Fruit fly (Drosophila melanogaster): ENCODE results near the gene CG5199.

The CG5199 gene

DNA sequence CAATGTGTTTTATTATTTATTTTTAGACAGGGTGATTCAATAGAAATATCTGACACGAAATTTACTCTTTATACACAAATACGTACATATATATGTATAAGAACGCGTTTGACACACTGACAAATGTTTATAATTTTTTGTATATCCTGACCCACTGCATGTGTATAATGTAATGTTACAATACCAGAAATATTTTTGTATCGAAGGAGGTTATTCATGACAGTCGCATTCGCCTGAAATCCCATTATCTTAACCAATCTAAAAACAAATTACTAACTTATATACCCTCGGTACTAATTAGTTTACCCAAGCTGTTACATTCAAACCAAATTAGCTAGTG lies 41.6 kb upstream of the CG5199 start (continued):
- no peak for TF ChIP-seq sc (optimal IDR thresholded peaks at IDR 0.05)
- TF ChIP-seq sc (GFP tag; optimal IDR thresholded peaks at IDR 0.05), result no peak
- no peak for TF ChIP-seq mld (GFP tag; IDR thresholded peaks at IDR 0.05; ENCODE audit: partially characterized antibody)
- no peak for TF ChIP-seq CG6813 (GFP tag; optimal IDR thresholded peaks at IDR 0.05)
- TF ChIP-seq Dip3 (GFP tag; optimal IDR thresholded peaks at IDR 0.05), result no peak
- TF ChIP-seq CG2116 (GFP tag; optimal IDR thresholded peaks at IDR 0.05), result no peak
- no peak for TF ChIP-seq CG7357 (GFP tag; IDR thresholded peaks at IDR 0.05)
- TF ChIP-seq ranshi (GFP tag; IDR thresholded peaks at IDR 0.05), result no peak
- no peak for TF ChIP-seq CG12769 (tag; optimal IDR thresholded peaks at IDR 0.05)
- no peak for TF ChIP-seq Dp (GFP tag; optimal IDR thresholded peaks at IDR 0.05)
- no peak for TF ChIP-seq dati (GFP tag; IDR thresholded peaks at IDR 0.05)
- no peak for TF ChIP-seq Deaf1 (tag; optimal IDR thresholded peaks at IDR 0.05)
- no peak for TF ChIP-seq stc (GFP tag; IDR thresholded peaks at IDR 0.05)
- no peak for TF ChIP-seq eyg (GFP tag; optimal IDR thresholded peaks at IDR 0.05)
- no peak for TF ChIP-seq CG15479 (GFP tag; optimal IDR thresholded peaks at IDR 0.05)
- no peak for TF ChIP-seq trh (GFP tag; optimal IDR thresholded peaks at IDR 0.05)
- TF ChIP-seq CG11398 (GFP tag; optimal IDR thresholded peaks at IDR 0.05), result no peak
- TF ChIP-seq CG7987 (GFP tag; optimal IDR thresholded peaks at IDR 0.05), result no peak
- no peak for TF ChIP-seq CG1024 (GFP tag; IDR thresholded peaks at IDR 0.05)
- TF ChIP-seq CG2889 (GFP tag; IDR thresholded peaks at IDR 0.05), result no peak
- no peak for TF ChIP-seq bsh (GFP tag; optimal IDR thresholded peaks at IDR 0.05)
- TF ChIP-seq p53 (GFP tag; optimal IDR thresholded peaks at IDR 0.05), result no peak
- no peak for TF ChIP-seq hbn (GFP tag; IDR thresholded peaks at IDR 0.05; ENCODE audit: partially characterized antibody)
- no peak for TF ChIP-seq CG6272 (GFP tag; IDR thresholded peaks at IDR 0.05)
- no peak for TF ChIP-seq vfl (GFP tag; optimal IDR thresholded peaks at IDR 0.05)
- TF ChIP-seq az2 (GFP tag; optimal IDR thresholded peaks at IDR 0.05), result no peak
- no peak for TF ChIP-seq ATbp (GFP tag; optimal IDR thresholded peaks at IDR 0.05)
- no peak for TF ChIP-seq Usf (GFP tag; optimal IDR thresholded peaks at IDR 0.05)
- TF ChIP-seq HmgD (GFP tag; optimal IDR thresholded peaks at IDR 0.05), result no peak
- no peak for TF ChIP-seq cg (GFP tag; optimal IDR thresholded peaks at IDR 0.05)
- no peak for TF ChIP-seq CG8290 (GFP tag; optimal IDR thresholded peaks at IDR 0.05)
- no peak for TF ChIP-seq CG8290 (tag; optimal IDR thresholded peaks at IDR 0.05)
- TF ChIP-seq CG8388 (GFP tag; optimal IDR thresholded peaks at IDR 0.05), result no peak
- no peak for TF ChIP-seq CG7745 (tag; optimal IDR thresholded peaks at IDR 0.05)
- TF ChIP-seq Pdp1 (GFP tag; optimal IDR thresholded peaks at IDR 0.05), result peak in 1 of 2 experiments; percentile 2
- TF ChIP-seq crp (GFP tag; optimal IDR thresholded peaks at IDR 0.05), result no peak
- TF ChIP-seq Dll (GFP tag; IDR thresholded peaks at IDR 0.05; ENCODE audit: partially characterized antibody), result no peak
- TF ChIP-seq al (GFP tag; IDR thresholded peaks at IDR 0.05), result no peak
- TF ChIP-seq HLH3B (GFP tag; IDR thresholded peaks at IDR 0.05), result no peak
- TF ChIP-seq slp2 (GFP tag; optimal IDR thresholded peaks at IDR 0.05), result no peak
- no peak for TF ChIP-seq pros (GFP tag; optimal IDR thresholded peaks at IDR 0.05)
- TF ChIP-seq tna (GFP tag; IDR thresholded peaks at IDR 0.05; ENCODE audit: partially characterized antibody), result no peak
- no peak for TF ChIP-seq vnd (GFP tag; IDR thresholded peaks at IDR 0.05; ENCODE audit: partially characterized antibody)
- TF ChIP-seq bcd (GFP tag; optimal IDR thresholded peaks at IDR 0.05), result peak; percentile 38
- TF ChIP-seq CG17829 (tag; optimal IDR thresholded peaks at IDR 0.05), result peak; percentile 16
- TF ChIP-seq CG4820 (GFP tag; optimal IDR thresholded peaks at IDR 0.05), result no peak
- TF ChIP-seq CG8924 (tag; optimal IDR thresholded peaks at IDR 0.05), result peak; percentile 30
- TF ChIP-seq psq (GFP tag; optimal IDR thresholded peaks at IDR 0.05), result no peak
- TF ChIP-seq Mad (GFP tag; optimal IDR thresholded peaks at IDR 0.05), result no peak
- no peak for TF ChIP-seq GATAe (GFP tag; conservative IDR thresholded peaks at IDR 0.05)
- no peak for TF ChIP-seq CG10462 (GFP tag; optimal IDR thresholded peaks at IDR 0.05)
- no peak for TF ChIP-seq tap (tag; optimal IDR thresholded peaks at IDR 0.05)
